Worm (Caenorhabditis elegans) whole organism, early embryonic: ENCODE measurements around the gene F20G2.3.

Experiments used
- B0310.2 ChIP-seq: sonication (generic microtip); optimal IDR thresholded peaks from 2 replicates; lab custom pipeline; 2016; ENCODE audit warnings: mild to moderate bottlenecking, missing genetic modification characterization, missing compliant biosample characterization
- F13C5.2 ChIP-seq: sonication (generic microtip); optimal IDR thresholded peaks from 2 replicates; lab custom pipeline; 2017; ENCODE audit warnings: mild to moderate bottlenecking, missing genetic modification characterization, inconsistent platforms, missing compliant biosample characterization
- aly-1 ChIP-seq: sonication (generic microtip); optimal IDR thresholded peaks from 2 replicates; lab custom pipeline; 2016; ENCODE audit warnings: missing genetic modification characterization, missing compliant biosample characterization
- ama-1 ChIP-seq: fragments of 150-350 bp; optimal IDR thresholded peaks from 2 replicates; lab custom pipeline; 2014
- ceh-13 ChIP-seq: fragments of 200-800 bp; sonication (Bioruptor generic); optimal IDR thresholded peaks from 2 replicates; lab custom pipeline; 2018; ENCODE audit warnings: mild to moderate bottlenecking, missing genetic modification characterization, missing compliant biosample characterization
- ceh-36 ChIP-seq: sonication (generic microtip); optimal IDR thresholded peaks from 2 replicates; lab custom pipeline; 2016; ENCODE audit warnings: missing genetic modification characterization, inconsistent platforms, missing compliant biosample characterization
- ets-7 ChIP-seq: sonication (generic microtip); optimal IDR thresholded peaks from 2 replicates; lab custom pipeline; 2016; ENCODE audit warnings: missing genotype, missing genetic modification characterization, missing compliant biosample characterization
- flt-1 ChIP-seq: fragments of 200-800 bp; sonication (Bioruptor generic); IDR thresholded peaks from 2 replicates; pipeline ENCODE4 v1.3.6; 2022; ENCODE audit warnings: missing genetic modification characterization, missing compliant biosample characterization
- hmbx-1 ChIP-seq: sonication (generic microtip); optimal IDR thresholded peaks from 2 replicates; lab custom pipeline; 2016; ENCODE audit warnings: mild to moderate bottlenecking, missing genetic modification characterization, missing compliant biosample characterization
- hmg-4 ChIP-seq: fragments of 200-800 bp; sonication (Bioruptor generic); optimal IDR thresholded peaks from 2 replicates; lab custom pipeline; 2018; ENCODE audit warnings: mild to moderate bottlenecking, missing genetic modification characterization, missing compliant biosample characterization
- hnd-1 ChIP-seq: sonication (generic microtip); optimal IDR thresholded peaks from 2 replicates; lab custom pipeline; 2016; ENCODE audit warnings: missing genetic modification characterization, missing compliant biosample characterization
- pes-1 ChIP-seq: fragments of 200-800 bp; sonication (Bioruptor generic); IDR thresholded peaks from 2 replicates; pipeline ENCODE4 v1.3.6; 2022; ENCODE audit warnings: missing genetic modification reagents, missing genetic modification characterization, missing compliant biosample characterization
- scrt-1 ChIP-seq: fragments of 200-800 bp; sonication (Bioruptor generic); IDR thresholded peaks from 2 replicates; pipeline ENCODE4 v1.3.6; 2022; ENCODE audit warnings: missing genetic modification characterization, missing compliant biosample characterization
- sea-1 ChIP-seq: fragments of 200-800 bp; sonication (Bioruptor generic); conservative IDR thresholded peaks from 2 replicates; pipeline ENCODE4 v1.3.6; 2022; ENCODE audit warnings: missing genetic modification characterization, missing compliant biosample characterization
- tbx-11 ChIP-seq: fragments of 200-800 bp; sonication (Bioruptor generic); IDR thresholded peaks from 2 replicates; pipeline ENCODE4 v1.3.6; 2022; ENCODE audit warnings: missing genetic modification characterization, missing compliant biosample characterization
- tbx-37 ChIP-seq: fragments of 200-800 bp; sonication (Bioruptor generic); conservative IDR thresholded peaks from 2 replicates; pipeline ENCODE4 v1.3.6; 2022; ENCODE audit warnings: missing genetic modification reagents, missing genetic modification characterization, missing compliant biosample characterization
- tra-4 ChIP-seq: sonication (generic microtip); optimal IDR thresholded peaks from 2 replicates; lab custom pipeline; 2017; ENCODE audit warnings: missing genetic modification characterization, missing compliant biosample characterization

F20G2.3 gene

DNA sequence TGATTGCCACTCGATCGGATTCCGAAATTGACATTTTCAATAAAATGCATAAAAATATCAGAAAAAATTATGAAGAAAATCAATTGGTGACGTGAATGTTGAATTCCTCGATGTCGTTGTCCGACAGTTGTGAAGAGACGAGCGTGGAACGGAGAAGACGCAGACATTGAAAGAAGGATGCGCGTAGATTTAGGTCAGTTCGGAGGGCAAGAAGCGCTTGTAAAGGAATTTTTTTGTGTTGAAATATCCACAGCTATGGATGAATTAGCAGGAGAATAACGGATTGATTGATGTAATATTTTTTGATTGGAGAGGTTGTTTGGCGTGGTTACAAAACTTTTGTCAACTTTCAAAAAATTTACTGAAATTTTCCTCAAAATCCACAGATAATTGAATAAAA, at the start of gene F20G2.3:
TSS of gene F20G2.3 (minus strand) at position 101 of the 400 bp plus-strand sequence.
- TF ChIP-seq ama-1 (lab: Kevin White, UChicago) = no peak
- TF ChIP-seq tra-4 (tag; lab: Kevin White, UChicago) = no peak
- no peak for TF ChIP-seq scrt-1 (GFP tag; lab: Robert Waterston, UW)
- no peak for TF ChIP-seq flt-1 (GFP tag; lab: Robert Waterston, UW)
- TF ChIP-seq hmbx-1 (tag; lab: Kevin White, UChicago) = no peak
- no peak for TF ChIP-seq tbx-37
- TF ChIP-seq tbx-11 (GFP tag; lab: Robert Waterston, UW) = no peak
- no peak for TF ChIP-seq B0310.2 (tag; lab: Kevin White, UChicago)
- no peak for TF ChIP-seq ceh-13 (GFP tag; lab: Kevin White, UChicago)
- no peak for TF ChIP-seq ceh-36 (tag; lab: Kevin White, UChicago)
- no peak for TF ChIP-seq aly-1 (tag; lab: Kevin White, UChicago)
- no peak for TF ChIP-seq ets-7
- TF ChIP-seq hnd-1 (tag; lab: Kevin White, UChicago) = no peak
- TF ChIP-seq hmg-4 = no peak

DNA sequence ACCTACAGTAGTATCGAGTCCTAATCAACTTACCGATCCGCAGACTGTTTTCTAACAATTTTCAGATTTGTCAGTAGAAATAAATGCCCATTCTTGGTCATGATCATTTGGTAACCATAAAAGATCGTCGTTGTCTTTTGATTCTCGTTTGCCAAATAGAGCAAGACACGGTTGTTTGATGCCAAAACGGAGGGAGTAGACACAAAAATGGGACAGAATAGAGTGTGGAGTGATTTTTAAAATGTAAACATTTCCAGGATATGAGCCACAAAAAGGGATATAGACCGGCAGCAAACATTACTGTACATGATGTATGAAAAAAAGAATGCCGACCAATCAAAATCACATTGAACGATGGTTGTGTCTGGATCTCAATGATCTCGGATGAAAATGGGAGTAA, 48.6 kb upstream of the F20G2.3 start, which contains the start of gene F55B12.2:
TSS of gene F55B12.2 (minus strand) at position 101 of the 400 bp plus-strand sequence.
- TF ChIP-seq ets-7 = no peak
- no peak for TF ChIP-seq hnd-1 (tag; lab: Kevin White, UChicago)
- TF ChIP-seq B0310.2 (tag; lab: Kevin White, UChicago) = no peak

DNA sequence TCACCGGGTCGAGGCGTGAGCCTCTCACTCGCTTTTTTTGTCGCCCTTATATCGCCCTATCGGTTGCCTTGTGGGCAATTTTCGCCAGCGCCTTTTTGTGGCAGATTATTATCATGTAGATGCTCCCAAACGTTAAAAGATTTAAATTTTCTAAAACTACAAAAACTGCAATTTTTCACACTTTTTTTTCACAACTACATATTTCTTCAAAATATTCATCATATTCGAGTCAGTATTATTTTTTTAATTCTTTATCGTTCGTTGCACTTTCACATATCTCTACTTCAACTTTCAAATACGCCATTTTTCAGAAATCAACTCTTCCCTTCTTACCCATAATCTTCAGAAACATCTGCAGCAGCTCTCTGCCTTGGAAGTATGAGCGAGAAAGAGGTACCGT, 44.6 kb upstream of the F20G2.3 start, which contains the start of gene ceh-24:
TSS of gene ceh-24 (plus strand) at position 301 of the 400 bp plus-strand sequence.
- TF ChIP-seq hnd-1 (tag; lab: Kevin White, UChicago) = no peak
- TF ChIP-seq tbx-11 (GFP tag; lab: Robert Waterston, UW) = no peak
- no peak for TF ChIP-seq pes-1 (GFP tag; lab: Robert Waterston, UW)
- no peak for TF ChIP-seq F13C5.2 (tag; lab: Kevin White, UChicago)
- no peak for TF ChIP-seq tbx-37
- no peak for TF ChIP-seq ceh-36 (tag; lab: Kevin White, UChicago)
- TF ChIP-seq ceh-13 (GFP tag; lab: Kevin White, UChicago) = no peak
- TF ChIP-seq flt-1 (GFP tag; lab: Robert Waterston, UW) = no peak
- TF ChIP-seq B0310.2 (tag; lab: Kevin White, UChicago) = no peak
- no peak for TF ChIP-seq scrt-1 (GFP tag; lab: Robert Waterston, UW)
- TF ChIP-seq hmbx-1 (tag; lab: Kevin White, UChicago) = no peak
- TF ChIP-seq sea-1 (GFP tag; lab: Robert Waterston, UW) = no peak
- TF ChIP-seq ama-1 (lab: Kevin White, UChicago) = no peak
- TF ChIP-seq hmg-4 = no peak
- no peak for TF ChIP-seq ets-7
- no peak for TF ChIP-seq aly-1 (tag; lab: Kevin White, UChicago)
- TF ChIP-seq tra-4 (tag; lab: Kevin White, UChicago) = no peak

DNA sequence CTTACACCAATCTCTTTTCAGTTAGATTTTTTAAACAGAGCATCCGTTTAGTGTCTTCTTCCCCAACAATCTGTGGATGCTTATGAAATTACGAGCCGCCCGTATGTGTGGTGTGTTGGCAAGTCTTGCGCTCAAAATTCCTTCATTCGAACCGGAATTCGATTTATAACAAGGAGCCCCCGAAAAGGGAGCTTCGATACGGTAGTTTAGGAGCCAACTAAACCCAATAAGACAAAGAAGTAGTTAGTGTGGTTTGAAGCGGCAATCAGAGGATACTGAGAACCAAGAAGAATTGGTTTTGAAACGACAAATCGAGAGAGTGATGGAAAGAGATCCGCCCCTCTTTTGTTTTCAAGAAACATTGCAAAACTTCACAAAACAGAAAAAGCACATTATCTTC, 44.0 kb upstream of the F20G2.3 start:
- TF ChIP-seq ets-7 = no peak
- TF ChIP-seq ceh-36 (tag; lab: Kevin White, UChicago) = no peak
- no peak for TF ChIP-seq ceh-13 (GFP tag; lab: Kevin White, UChicago)
- no peak for TF ChIP-seq tbx-37
- no peak for TF ChIP-seq hnd-1 (tag; lab: Kevin White, UChicago)
- TF ChIP-seq tbx-11 (GFP tag; lab: Robert Waterston, UW) = no peak
- no peak for TF ChIP-seq hmg-4
- no peak for TF ChIP-seq scrt-1 (GFP tag; lab: Robert Waterston, UW)
- TF ChIP-seq pes-1 (GFP tag; lab: Robert Waterston, UW) = no peak
- no peak for TF ChIP-seq sea-1 (GFP tag; lab: Robert Waterston, UW)
- TF ChIP-seq B0310.2 (tag; lab: Kevin White, UChicago) = no peak
- TF ChIP-seq F13C5.2 (tag; lab: Kevin White, UChicago) = no peak

DNA sequence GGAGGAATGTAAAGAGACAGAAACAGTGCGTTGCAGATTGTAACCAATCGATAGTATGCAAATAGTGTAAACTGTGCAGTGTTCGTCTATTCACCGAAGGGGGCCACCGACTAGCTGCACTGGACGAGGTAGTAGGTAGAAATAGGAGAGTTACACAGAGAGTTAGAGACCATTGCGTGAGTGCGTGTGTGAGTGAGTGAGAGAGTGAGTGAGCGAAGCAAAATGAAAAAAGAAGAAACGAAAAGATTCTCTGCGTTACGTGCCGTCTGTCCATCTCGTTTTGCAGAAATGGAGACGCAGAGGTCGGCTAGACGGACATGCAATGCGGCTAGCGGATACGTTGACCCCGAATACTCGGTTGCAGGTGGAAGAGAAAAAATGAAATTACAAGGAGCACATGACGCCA, 40.2 kb upstream of the F20G2.3 start:
- TF ChIP-seq hmbx-1 (tag; lab: Kevin White, UChicago) (no peak), hmg-4 (peak; percentile 88), scrt-1 (GFP tag; lab: Robert Waterston, UW) (no peak), F13C5.2 (tag; lab: Kevin White, UChicago) (peak; percentile 44), aly-1 (tag; lab: Kevin White, UChicago) (peak; percentile 63), ama-1 (lab: Kevin White, UChicago) (no peak)

DNA sequence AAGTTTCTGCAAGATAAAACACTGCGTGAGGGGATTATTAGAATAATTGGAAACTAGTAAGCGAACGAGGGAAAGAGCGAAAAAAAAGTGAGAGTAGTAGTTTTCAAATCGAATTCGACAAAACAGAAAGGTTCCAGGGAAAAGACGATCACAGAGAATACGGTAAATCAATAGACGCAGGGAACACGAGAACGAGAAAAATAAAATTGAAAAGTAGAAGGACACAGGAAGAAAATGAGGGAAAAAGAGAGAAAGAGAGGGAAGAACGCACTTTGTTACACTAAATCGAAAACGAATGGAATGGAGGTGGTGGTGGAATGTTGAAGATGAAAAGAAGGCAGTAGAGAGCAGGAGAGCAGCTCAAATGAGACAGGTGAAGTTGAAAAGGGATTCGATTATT, 38.9 kb upstream of the F20G2.3 start, which contains the start of gene swan-1:
TSS of gene swan-1 (minus strand) at position 6 of the 400 bp plus-strand sequence.
- no peak for TF ChIP-seq ama-1 (lab: Kevin White, UChicago)

DNA sequence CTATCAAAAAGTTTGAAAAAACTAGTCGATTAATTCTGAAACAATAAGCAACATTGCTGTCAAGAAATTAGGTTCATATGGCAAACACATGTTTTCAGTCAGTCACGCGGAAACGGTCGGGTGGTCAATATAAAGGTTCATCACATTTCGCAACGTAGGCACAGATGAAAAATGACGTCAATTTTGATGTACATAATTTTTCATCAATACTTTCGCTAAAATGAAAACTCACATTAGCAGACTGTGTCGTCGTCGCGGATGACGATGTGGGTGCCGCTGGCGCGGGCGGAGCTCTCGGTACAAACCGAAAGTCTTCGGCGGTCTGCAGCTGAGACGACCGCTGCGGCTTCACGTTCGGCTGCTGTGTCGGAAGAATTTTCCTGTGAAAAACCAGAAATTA, 35.6 kb upstream of the F20G2.3 start, which contains the start of gene swan-2:
TSS of gene swan-2 (minus strand) at position 380 of the 400 bp plus-strand sequence.
- TF ChIP-seq sea-1 (GFP tag; lab: Robert Waterston, UW) (0 out of 2 replicates have a peak, but pooled peaks have one; percentile 40), ceh-36 (tag; lab: Kevin White, UChicago) (no peak), hnd-1 (tag; lab: Kevin White, UChicago) (no peak), ets-7 (no peak), hmg-4 (no peak), ama-1 (lab: Kevin White, UChicago) (peak; percentile 22), tbx-11 (GFP tag; lab: Robert Waterston, UW) (no peak)

DNA sequence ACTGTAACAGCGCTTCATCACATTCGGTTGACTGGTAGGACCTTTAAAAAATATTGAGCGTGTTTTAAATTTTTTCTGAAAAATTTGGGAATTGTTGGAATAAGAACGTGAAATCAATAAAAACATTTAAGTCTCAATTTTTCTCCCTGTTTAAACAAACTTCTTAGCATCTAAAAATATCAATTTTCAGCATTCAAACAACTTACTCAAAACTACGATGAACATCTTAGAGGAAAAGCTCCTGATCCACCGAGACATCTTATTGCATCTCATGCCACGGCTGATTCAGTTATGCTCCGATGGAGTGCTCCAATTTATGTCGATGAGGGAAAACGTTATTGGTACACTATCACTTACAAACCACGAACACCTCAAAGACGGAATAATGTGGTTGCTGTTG, 30.9 kb upstream of the F20G2.3 start:
- TF ChIP-seq ceh-36 (tag; lab: Kevin White, UChicago) = no peak
- no peak for TF ChIP-seq B0310.2 (tag; lab: Kevin White, UChicago)
- no peak for TF ChIP-seq hmbx-1 (tag; lab: Kevin White, UChicago)
- TF ChIP-seq sea-1 (GFP tag; lab: Robert Waterston, UW) = no peak
- no peak for TF ChIP-seq pes-1 (GFP tag; lab: Robert Waterston, UW)
- no peak for TF ChIP-seq ama-1 (lab: Kevin White, UChicago)
- TF ChIP-seq ceh-13 (GFP tag; lab: Kevin White, UChicago) = no peak
- no peak for TF ChIP-seq tbx-11 (GFP tag; lab: Robert Waterston, UW)
- TF ChIP-seq ets-7 = no peak
- no peak for TF ChIP-seq tbx-37
- TF ChIP-seq hmg-4 = no peak
- no peak for TF ChIP-seq scrt-1 (GFP tag; lab: Robert Waterston, UW)
- no peak for TF ChIP-seq tra-4 (tag; lab: Kevin White, UChicago)
- TF ChIP-seq aly-1 (tag; lab: Kevin White, UChicago) = no peak
- TF ChIP-seq hnd-1 (tag; lab: Kevin White, UChicago) = no peak
- no peak for TF ChIP-seq flt-1 (GFP tag; lab: Robert Waterston, UW)
